Worm (Caenorhabditis elegans): ENCODE measurements around the gene hdl-2.

DNA sequence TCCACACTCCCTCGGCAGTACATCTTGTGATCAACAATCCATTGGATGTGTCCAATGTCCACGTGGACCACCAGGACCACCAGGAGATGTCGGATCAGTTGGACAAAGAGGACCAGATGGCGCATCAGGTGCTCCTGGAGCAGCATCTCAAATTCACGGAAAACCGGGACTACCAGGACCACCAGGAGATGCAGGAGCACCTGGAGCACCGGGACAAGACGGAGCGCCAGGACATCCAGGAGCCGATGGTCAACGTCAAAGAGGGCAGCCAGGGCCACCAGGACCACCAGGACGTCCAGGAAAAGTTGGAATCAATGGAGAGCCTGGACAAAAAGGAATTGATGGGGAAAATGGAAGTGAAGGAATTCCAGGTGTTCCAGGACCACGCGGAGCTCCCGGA is 25.0 kb upstream of the hdl-2 start:
- TF ChIP-seq daf-12 (tag; optimal IDR thresholded peaks at IDR 0.05) (no peak), nhr-11 (tag; optimal IDR thresholded peaks at IDR 0.05) (no peak), egl-27 (tag; optimal IDR thresholded peaks at IDR 0.05) (no peak), nhr-12 (tag; optimal IDR thresholded peaks at IDR 0.05) (no peak), ama-1 (optimal IDR thresholded peaks at IDR 0.05) (no peak), nhr-237 (tag; optimal IDR thresholded peaks at IDR 0.05) (no peak), snpc-4 (tag; optimal IDR thresholded peaks at IDR 0.05) (no peak), jun-1 (tag; optimal IDR thresholded peaks at IDR 0.05) (no peak), tbx-2 (tag; optimal IDR thresholded peaks at IDR 0.05) (no peak)
